Worm (Caenorhabditis elegans) whole organism, young adult: Measurements from ENCODE around the gene ran-1.

ENCODE experiments used
- B0019.2 ChIP-seq: fragments of 200-800 bp; sonication (Bioruptor generic); conservative IDR thresholded peaks from 2 replicates; pipeline ENCODE4 v1.3.6; 2022; ENCODE audit warnings: missing genetic modification reagents, missing genetic modification characterization, missing compliant biosample characterization
- lin-35 ChIP-seq, 3 experiments: fragments of 150-350 bp in 2 of 3; sonication (generic microtip) in 1 of 3; optimal IDR thresholded peaks; 2 replicates each; lab custom pipeline; 2014 to 2018; ENCODE audit warnings: missing biosample characterization in 3 of 3, missing genetic modification characterization in 3 of 3, missing genetic modification reagents in 3 of 3
- sea-2 ChIP-seq: fragments of 200-800 bp; sonication (Bioruptor generic); IDR thresholded peaks from 2 replicates; pipeline ENCODE4 v1.3.6; 2022; ENCODE audit warnings: missing genetic modification characterization, missing compliant biosample characterization

- TF ChIP-seq B0019.2 (GFP tag; lab: Robert Waterston, UW) (no peak), lin-35 (GFP tag; optimal IDR thresholded peaks at IDR 0.05; lab: Kevin White, UChicago) (no peak), sea-2 (GFP tag; lab: Robert Waterston, UW) (no peak)
Observed at ce11 chrIII:10794049-10794448, 46.5 kb upstream of the ran-1 start, which contains the start of gene clec-163.
